Fruit fly (Drosophila melanogaster) Kc167 (cell line): ENCODE results near the gene CG10660.

ENCODE experiments used
- Myc ChIP-seq: fragments of >200 bp; optimal IDR thresholded peaks from 2 replicates; lab custom pipeline; 2017; ENCODE audit warnings: missing external identifiers
- Sin3A ChIP-seq: fragments of >200 bp; optimal IDR thresholded peaks from 2 replicates; lab custom pipeline; 2018; ENCODE audit warnings: missing external identifiers
- h ChIP-seq: fragments of >200 bp; optimal IDR thresholded peaks from 3 replicates; lab custom pipeline; 2018; ENCODE audit warnings: missing external identifiers
- insv ChIP-seq: fragments of >200 bp; optimal IDR thresholded peaks from 3 replicates; lab custom pipeline; 2018; ENCODE audit warnings: missing external identifiers
- psq ChIP-seq: fragments of >200 bp; optimal IDR thresholded peaks from 2 replicates; lab custom pipeline; 2017; ENCODE audit warnings: missing external identifiers
- ttk ChIP-seq: sonication (Bioruptor generic); optimal IDR thresholded peaks from 2 replicates; lab custom pipeline; 2017; ENCODE audit warnings: missing external identifiers

- TF ChIP-seq h, result no peak
- no peak for TF ChIP-seq psq (lab: Kevin White, UChicago)
- no peak for TF ChIP-seq insv (lab: Kevin White, UChicago)
- TF ChIP-seq Myc (lab: Kevin White, UChicago), result no peak
- no peak for TF ChIP-seq ttk (lab: Kevin White, UChicago)
- no peak for TF ChIP-seq Sin3A (lab: Kevin White, UChicago)
Observed at dm6 chr3L:12447081-12447480, 43.4 kb downstream of the CG10660 start.
